Worm (Caenorhabditis elegans) whole organism, L1 larva: ENCODE results near the gene col-140.

ENCODE experiments used
- C04F5.9 ChIP-seq: sonication (generic microtip); optimal IDR thresholded peaks from 2 replicates; lab custom pipeline; 2016; ENCODE audit warnings: missing genetic modification characterization, missing compliant biosample characterization
- F16B12.6 ChIP-seq: fragments of 150-350 bp; optimal IDR thresholded peaks from 2 replicates; lab custom pipeline; 2014; ENCODE audit warnings: missing biosample characterization, missing genetic modification characterization
- Y116A8C.19 ChIP-seq: sonication (generic microtip); optimal IDR thresholded peaks from 2 replicates; lab custom pipeline; 2016; ENCODE audit warnings: missing compliant biosample characterization, missing genetic modification characterization, borderline replicate concordance
- aha-1 ChIP-seq: fragments of 150-350 bp; optimal IDR thresholded peaks from 2 replicates; lab custom pipeline; 2014; ENCODE audit warnings: missing biosample characterization, missing genetic modification characterization
- aly-2 ChIP-seq: fragments of 150-350 bp; optimal IDR thresholded peaks from 2 replicates; lab custom pipeline; 2014; ENCODE audit warnings: missing biosample characterization, missing genetic modification characterization
- blmp-1 ChIP-seq: fragments of 150-350 bp; optimal IDR thresholded peaks from 2 replicates; lab custom pipeline; 2014; ENCODE audit warnings: missing biosample characterization, missing genetic modification characterization
- ceh-82 ChIP-seq, 3 experiments: fragments of 150-350 bp in 1 of 3; sonication (generic microtip) in 2 of 3; optimal IDR thresholded peaks; 2 replicates each; lab custom pipeline; 2014 to 2017; ENCODE audit warnings: missing biosample characterization in 3 of 3, missing genetic modification characterization in 3 of 3
- ceh-88 ChIP-seq: fragments of 200-800 bp; sonication (Bioruptor generic); IDR thresholded peaks from 2 replicates; pipeline ENCODE4 v1.3.6; 2022; ENCODE audit warnings: missing genetic modification characterization, missing compliant biosample characterization
- ceh-90 ChIP-seq: sonication (generic microtip); optimal IDR thresholded peaks from 2 replicates; lab custom pipeline; 2016; ENCODE audit warnings: missing genetic modification characterization, missing compliant biosample characterization
- ces-1 ChIP-seq: fragments of 150-350 bp; optimal IDR thresholded peaks from 2 replicates; lab custom pipeline; 2014; ENCODE audit warnings: missing biosample characterization, missing genetic modification reagents, missing genetic modification characterization
- dpl-1 ChIP-seq, 3 experiments: fragments of 150-350 bp in 2 of 3; sonication (generic microtip) in 1 of 3; optimal IDR thresholded peaks; 2 replicates each; lab custom pipeline; 2014 to 2017; ENCODE audit warnings: missing biosample characterization in 3 of 3, missing genetic modification characterization in 3 of 3, missing genetic modification reagents in 3 of 3
- dsc-1 ChIP-seq: sonication (generic microtip); optimal IDR thresholded peaks from 2 replicates; lab custom pipeline; 2016; ENCODE audit warnings: mild to moderate bottlenecking, missing genetic modification characterization, missing compliant biosample characterization
- efl-3 ChIP-seq: fragments of 200-800 bp; sonication (Bioruptor generic); optimal IDR thresholded peaks from 2 replicates; lab custom pipeline; 2018; ENCODE audit warnings: mild to moderate bottlenecking, missing genetic modification characterization, missing compliant biosample characterization
- egl-27 ChIP-seq, 2 experiments: fragments of 150-350 bp in 1 of 2; sonication (generic microtip); optimal IDR thresholded peaks; 3 replicates each; lab custom pipeline; 2017 to 2018; ENCODE audit warnings: missing biosample characterization in 2 of 2, missing genetic modification characterization in 2 of 2, missing genetic modification reagents in 2 of 2
- elt-2 ChIP-seq: sonication (generic microtip); optimal IDR thresholded peaks from 2 replicates; lab custom pipeline; 2016; ENCODE audit warnings: missing genetic modification characterization, mild to moderate bottlenecking, inconsistent platforms, missing compliant biosample characterization, missing genetic modification reagents
- ets-5 ChIP-seq: fragments of 200-800 bp; sonication (Bioruptor generic); IDR thresholded peaks from 2 replicates; pipeline ENCODE4 v1.3.6; 2022; ENCODE audit warnings: missing genetic modification characterization, missing compliant biosample characterization
- fkh-10 ChIP-seq: sonication (generic microtip); optimal IDR thresholded peaks from 2 replicates; lab custom pipeline; 2017; ENCODE audit warnings: missing biosample characterization, missing genetic modification reagents, missing genetic modification characterization
- fkh-4 ChIP-seq: sonication (generic microtip); optimal IDR thresholded peaks from 2 replicates; lab custom pipeline; 2016; ENCODE audit warnings: missing compliant biosample characterization, missing genetic modification characterization, borderline replicate concordance
- fos-1 ChIP-seq: fragments of 150-350 bp; optimal IDR thresholded peaks from 2 replicates; lab custom pipeline; 2014; ENCODE audit warnings: missing biosample characterization, missing genetic modification characterization
- grh-1 ChIP-seq: fragments of 200-800 bp; sonication (Bioruptor generic); IDR thresholded peaks from 2 replicates; pipeline ENCODE4 v1.3.6; 2022; ENCODE audit warnings: missing genetic modification reagents, missing genetic modification characterization, missing compliant biosample characterization
- hlh-4 ChIP-seq: sonication (generic microtip); optimal IDR thresholded peaks from 2 replicates; lab custom pipeline; 2016; ENCODE audit warnings: mild to moderate bottlenecking, missing genetic modification characterization, missing compliant biosample characterization
- hpl-2 ChIP-seq: fragments of 150-350 bp; optimal IDR thresholded peaks from 2 replicates; lab custom pipeline; 2014; ENCODE audit warnings: missing biosample characterization, missing genetic modification reagents, missing genetic modification characterization
- isw-1 ChIP-seq: fragments of 200-800 bp; sonication (Bioruptor generic); IDR thresholded peaks from 2 replicates; pipeline ENCODE4 v1.3.6; 2022; ENCODE audit warnings: missing genetic modification characterization, missing compliant biosample characterization
- lin-13 ChIP-seq: fragments of 150-350 bp; optimal IDR thresholded peaks from 2 replicates; lab custom pipeline; 2014; ENCODE audit warnings: missing biosample characterization, missing genetic modification reagents, missing genetic modification characterization
- lin-14 ChIP-seq: fragments of 200-800 bp; sonication (Bioruptor generic); optimal IDR thresholded peaks from 2 replicates; lab custom pipeline; 2018; ENCODE audit warnings: mild to moderate bottlenecking, missing genetic modification characterization, moderate library complexity, missing compliant biosample characterization
- lin-15B ChIP-seq: fragments of 150-350 bp; sonication (generic microtip); optimal IDR thresholded peaks from 3 replicates; lab custom pipeline; 2014; ENCODE audit warnings: missing biosample characterization, missing genetic modification characterization
- mab-9 ChIP-seq: fragments of 200-800 bp; sonication (Bioruptor generic); IDR thresholded peaks from 2 replicates; pipeline ENCODE4 v1.3.6; 2022; ENCODE audit warnings: missing genetic modification reagents, missing genetic modification characterization, missing compliant biosample characterization
- mdl-1 ChIP-seq, 2 experiments: fragments of 150-350 bp; optimal IDR thresholded peaks; 2 replicates each; lab custom pipeline; 2014 to 2017; ENCODE audit warnings: missing biosample characterization in 2 of 2, missing genetic modification characterization in 2 of 2, inconsistent platforms in 1 of 2
- mep-1 ChIP-seq: fragments of 150-350 bp; optimal IDR thresholded peaks from 2 replicates; lab custom pipeline; 2014; ENCODE audit warnings: missing biosample characterization, missing genetic modification characterization
- nhr-11 ChIP-seq: fragments of 150-350 bp; optimal IDR thresholded peaks from 2 replicates; lab custom pipeline; 2014; ENCODE audit warnings: missing biosample characterization, missing genetic modification characterization
- nhr-19 ChIP-seq: fragments of 200-800 bp; sonication (Bioruptor generic); conservative IDR thresholded peaks from 2 replicates; pipeline ENCODE4 v1.3.6; 2022; ENCODE audit warnings: missing genetic modification characterization, missing compliant biosample characterization
- nhr-20 ChIP-seq: sonication (generic microtip); optimal IDR thresholded peaks from 2 replicates; lab custom pipeline; 2016; ENCODE audit warnings: mild to moderate bottlenecking, missing genetic modification characterization, missing compliant biosample characterization
- nhr-237 ChIP-seq: fragments of 150-350 bp; optimal IDR thresholded peaks from 2 replicates; lab custom pipeline; 2014; ENCODE audit warnings: missing biosample characterization, missing genetic modification characterization
- nhr-28 ChIP-seq: fragments of 150-350 bp; optimal IDR thresholded peaks from 2 replicates; lab custom pipeline; 2014; ENCODE audit warnings: missing biosample characterization, missing genetic modification characterization
- nhr-71 ChIP-seq: sonication (generic microtip); optimal IDR thresholded peaks from 2 replicates; lab custom pipeline; 2016; ENCODE audit warnings: mild to moderate bottlenecking, missing genetic modification characterization, moderate library complexity, missing compliant biosample characterization
- nhr-76 ChIP-seq: sonication (generic microtip); optimal IDR thresholded peaks from 2 replicates; lab custom pipeline; 2017; ENCODE audit warnings: missing biosample characterization, missing genetic modification characterization
- nhr-84 ChIP-seq: sonication (generic microtip); optimal IDR thresholded peaks from 2 replicates; lab custom pipeline; 2017; ENCODE audit warnings: missing biosample characterization, missing genetic modification characterization
- nhr-85 ChIP-seq: sonication (generic microtip); peaks from one replicate; lab custom pipeline; 2016; ENCODE audit warnings: missing genetic modification characterization, inconsistent platforms, missing compliant biosample characterization
- pag-3 ChIP-seq: sonication (generic microtip); optimal IDR thresholded peaks from 2 replicates; lab custom pipeline; 2017; ENCODE audit warnings: missing genetic modification characterization, mild to moderate bottlenecking, missing compliant biosample characterization, antibody characterized with exemption, borderline replicate concordance; ENCODE audit not compliant: insufficient read depth
- pax-3 ChIP-seq: fragments of 200-800 bp; sonication (Bioruptor generic); optimal IDR thresholded peaks from 2 replicates; lab custom pipeline; 2018; ENCODE audit warnings: mild to moderate bottlenecking, missing genetic modification characterization, moderate library complexity, missing compliant biosample characterization
- pqm-1 ChIP-seq: sonication (generic microtip); optimal IDR thresholded peaks from 3 replicates; lab custom pipeline; 2017; ENCODE audit warnings: missing biosample characterization, missing genetic modification characterization
- rnt-1 ChIP-seq: sonication (generic microtip); optimal IDR thresholded peaks from 2 replicates; lab custom pipeline; 2016; ENCODE audit warnings: mild to moderate bottlenecking, missing genetic modification characterization, moderate library complexity, missing compliant biosample characterization
- snu-23 ChIP-seq: sonication (generic microtip); optimal IDR thresholded peaks from 2 replicates; lab custom pipeline; 2016; ENCODE audit warnings: missing genetic modification characterization, missing compliant biosample characterization
- sox-4 ChIP-seq: sonication (generic microtip); optimal IDR thresholded peaks from 2 replicates; lab custom pipeline; 2016; ENCODE audit warnings: missing genetic modification characterization, missing compliant biosample characterization
- sptf-1 ChIP-seq: fragments of 150-350 bp; optimal IDR thresholded peaks from 2 replicates; lab custom pipeline; 2014; ENCODE audit warnings: missing biosample characterization, missing genetic modification characterization
- unc-62 ChIP-seq: fragments of 150-350 bp; optimal IDR thresholded peaks from 2 replicates; lab custom pipeline; 2014; ENCODE audit warnings: missing biosample characterization, missing genetic modification reagents, missing genetic modification characterization
- unc-86 ChIP-seq: sonication (generic microtip); optimal IDR thresholded peaks from 2 replicates; lab custom pipeline; 2016; ENCODE audit warnings: missing genetic modification characterization, missing compliant biosample characterization
- unc-98 ChIP-seq: fragments of 200-800 bp; sonication (Bioruptor generic); IDR thresholded peaks from 2 replicates; pipeline ENCODE4 v1.3.6; 2022; ENCODE audit warnings: missing genetic modification characterization, missing compliant biosample characterization
- vab-15 ChIP-seq: sonication (generic microtip); optimal IDR thresholded peaks from 2 replicates; lab custom pipeline; 2017; ENCODE audit warnings: missing genotype, mild to moderate bottlenecking, missing genetic modification characterization, missing compliant biosample characterization
- xbp-1 ChIP-seq: sonication (generic microtip); optimal IDR thresholded peaks from 2 replicates; lab custom pipeline; 2016; ENCODE audit warnings: missing genetic modification characterization, missing compliant biosample characterization
- ztf-11 ChIP-seq, 2 experiments: sonication (generic microtip); optimal IDR thresholded peaks; 2 replicates each; lab custom pipeline; 2016 to 2017; ENCODE audit warnings: missing genetic modification characterization in 2 of 2, missing biosample characterization in 1 of 2, missing compliant biosample characterization in 1 of 2

col-140 gene

ce11 chrV:5843415-5844337, 7.0 kb upstream of the col-140 start:
- no peak for TF ChIP-seq unc-62
- TF ChIP-seq vab-15 (tag; lab: Kevin White, UChicago), result no peak
- peak; percentile 83 for TF ChIP-seq rnt-1
- TF ChIP-seq efl-3 (GFP tag; lab: Kevin White, UChicago), result no peak
- peak; percentile 65 for TF ChIP-seq snu-23 (GFP tag; lab: Kevin White, UChicago)
- TF ChIP-seq nhr-11 (tag; lab: Kevin White, UChicago), result peak; percentile 73
- no peak for TF ChIP-seq nhr-76 (tag; lab: Kevin White, UChicago)
- no peak for TF ChIP-seq egl-27 (tag; optimal IDR thresholded peaks at IDR 0.05; lab: Kevin White, UChicago)
- no peak for TF ChIP-seq sptf-1 (tag; lab: Kevin White, UChicago)
- TF ChIP-seq xbp-1, result peak; percentile 11
- no peak for TF ChIP-seq mab-9 (GFP tag; lab: Robert Waterston, UW)
- TF ChIP-seq dpl-1 (GFP tag; optimal IDR thresholded peaks at IDR 0.05; lab: Kevin White, UChicago), result peak in 2 of 3 experiments; percentile 33 to 41
- no peak for TF ChIP-seq pag-3 (tag; lab: Kevin White, UChicago)
- no peak for TF ChIP-seq pqm-1 (tag; lab: Kevin White, UChicago)
- peak; percentile 53 for TF ChIP-seq sox-4
- no peak for TF ChIP-seq ets-5 (GFP tag; lab: Robert Waterston, UW)
- no peak for TF ChIP-seq nhr-85
- TF ChIP-seq mep-1 (tag; lab: Kevin White, UChicago), result peak; percentile 38
- no peak for TF ChIP-seq unc-86 (tag; lab: Kevin White, UChicago)
- no peak for TF ChIP-seq nhr-237
- TF ChIP-seq ztf-11 (tag; optimal IDR thresholded peaks at IDR 0.05; lab: Kevin White, UChicago), result peak in 1 of 2 experiments; percentile 36
- TF ChIP-seq isw-1 (GFP tag; lab: Robert Waterston, UW), result no peak; the same call in 1 of the 2 replicates
- peak; percentile 38 for TF ChIP-seq ceh-90
- TF ChIP-seq C04F5.9 (tag; lab: Kevin White, UChicago), result no peak
- no peak for TF ChIP-seq hpl-2
- TF ChIP-seq ceh-88, result no peak
- TF ChIP-seq blmp-1, result no peak
- no peak for TF ChIP-seq aha-1 (tag; lab: Kevin White, UChicago)
- no peak for TF ChIP-seq aly-2 (tag; lab: Kevin White, UChicago)
- peak; percentile 87 for TF ChIP-seq nhr-71 (tag; lab: Kevin White, UChicago)
- no peak for TF ChIP-seq Y116A8C.19 (tag; lab: Kevin White, UChicago)
- TF ChIP-seq ceh-82 (tag; optimal IDR thresholded peaks at IDR 0.05; lab: Kevin White, UChicago), result peak in 1 of 3 experiments; percentile 5
- TF ChIP-seq F16B12.6, result no peak
- TF ChIP-seq nhr-28 (tag; lab: Kevin White, UChicago), result no peak
- peak in 1 of 2 experiments; percentile 88 for TF ChIP-seq mdl-1 (tag; optimal IDR thresholded peaks at IDR 0.05; lab: Kevin White, UChicago)
- TF ChIP-seq unc-98 (GFP tag; lab: Robert Waterston, UW), result no peak
- no peak for TF ChIP-seq pax-3 (tag; lab: Kevin White, UChicago)
- peak; percentile 74 for TF ChIP-seq fkh-4 (tag; lab: Kevin White, UChicago)
- TF ChIP-seq elt-2 (tag; lab: Kevin White, UChicago), result peak; percentile 80
- no peak for TF ChIP-seq grh-1 (GFP tag; lab: Robert Waterston, UW)
- no peak for TF ChIP-seq hlh-4 (tag; lab: Kevin White, UChicago)
- peak; percentile 42 for TF ChIP-seq lin-13 (GFP tag; lab: Kevin White, UChicago)
- no peak for TF ChIP-seq fos-1 (tag; lab: Kevin White, UChicago)
- TF ChIP-seq fkh-10, result no peak
- TF ChIP-seq nhr-19, result peak; percentile 64
- TF ChIP-seq dsc-1 (tag; lab: Kevin White, UChicago), result peak; percentile 92
- peak; percentile 76 for TF ChIP-seq nhr-20 (tag; lab: Kevin White, UChicago)
- TF ChIP-seq lin-14 (GFP tag; lab: Kevin White, UChicago), result peak; percentile 78
- no peak for TF ChIP-seq nhr-84
- no peak for TF ChIP-seq lin-15B
- TF ChIP-seq ces-1 (GFP tag; lab: Kevin White, UChicago), result no peak
